Worm (Caenorhabditis elegans) whole organism, L1 larva: Measurements from ENCODE around the gene rgs-5.

Experiments
- ceh-82 ChIP-seq, 3 experiments: fragments of 150-350 bp in 1 of 3; sonication (generic microtip) in 2 of 3; optimal IDR thresholded peaks; 2 replicates each; lab custom pipeline; 2014 to 2017; ENCODE audit warnings: missing biosample characterization in 3 of 3, missing genetic modification characterization in 3 of 3
- lir-3 ChIP-seq: sonication (generic microtip); optimal IDR thresholded peaks from 2 replicates; lab custom pipeline; 2016; ENCODE audit warnings: mild to moderate bottlenecking, missing genetic modification characterization, moderate library complexity, missing compliant biosample characterization; ENCODE audit not compliant: poor library complexity
- lsy-2 ChIP-seq, 2 experiments: fragments of 150-350 bp; optimal IDR thresholded peaks; 2 replicates each; lab custom pipeline; 2014; ENCODE audit warnings: missing biosample characterization in 2 of 2, missing genetic modification characterization in 2 of 2
- mep-1 ChIP-seq: fragments of 150-350 bp; optimal IDR thresholded peaks from 2 replicates; lab custom pipeline; 2014; ENCODE audit warnings: missing biosample characterization, missing genetic modification characterization
- snpc-4 ChIP-seq: fragments of 150-350 bp; optimal IDR thresholded peaks from 2 replicates; lab custom pipeline; 2014; ENCODE audit warnings: missing biosample characterization, missing genetic modification characterization
- ztf-11 ChIP-seq, 2 experiments: sonication (generic microtip); optimal IDR thresholded peaks; 2 replicates each; lab custom pipeline; 2016 to 2017; ENCODE audit warnings: missing genetic modification characterization in 2 of 2, missing biosample characterization in 1 of 2, missing compliant biosample characterization in 1 of 2
- ztf-4 ChIP-seq: fragments of 150-350 bp; optimal IDR thresholded peaks from 2 replicates; lab custom pipeline; 2014; ENCODE audit warnings: missing biosample characterization, missing genetic modification characterization

DNA sequence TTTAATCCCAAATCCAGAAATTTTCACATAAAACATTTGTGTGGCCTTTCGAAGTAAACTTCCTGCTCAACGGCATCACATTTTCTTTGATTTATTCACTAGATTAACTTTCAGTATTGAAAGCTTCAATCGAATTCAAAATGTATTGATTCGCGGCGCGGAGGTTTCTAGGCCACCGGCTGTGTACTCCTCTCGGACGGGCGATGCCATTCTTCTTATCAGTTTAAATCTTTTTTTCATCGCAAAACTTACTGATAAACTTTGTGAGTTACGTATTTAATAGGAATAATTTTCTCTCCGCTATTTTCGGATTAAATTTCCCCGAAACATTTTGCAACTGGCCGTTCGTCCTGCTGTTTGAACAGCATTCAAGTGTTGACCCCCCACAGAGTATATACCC is 23.5 kb downstream of the rgs-5 start:
- no peak for TF ChIP-seq mep-1 (tag; lab: Kevin White, UChicago)
- peak; percentile 94 for TF ChIP-seq lir-3 (tag; lab: Kevin White, UChicago)
- TF ChIP-seq ztf-4, result peak; percentile 69
- TF ChIP-seq ceh-82 (tag; optimal IDR thresholded peaks at IDR 0.05; lab: Kevin White, UChicago), result peak; percentile 45 to 66 (median 60)
- TF ChIP-seq lsy-2 (tag; optimal IDR thresholded peaks at IDR 0.05; lab: Kevin White, UChicago), result peak; percentile 73 to 76
- no peak for TF ChIP-seq snpc-4 (tag; lab: Kevin White, UChicago)
- peak in 1 of 2 experiments; percentile 88 for TF ChIP-seq ztf-11 (tag; optimal IDR thresholded peaks at IDR 0.05; lab: Kevin White, UChicago)
